Worm (Caenorhabditis elegans): ENCODE measurements around the gene C52B9.10.

The C52B9.10 gene

DNA sequence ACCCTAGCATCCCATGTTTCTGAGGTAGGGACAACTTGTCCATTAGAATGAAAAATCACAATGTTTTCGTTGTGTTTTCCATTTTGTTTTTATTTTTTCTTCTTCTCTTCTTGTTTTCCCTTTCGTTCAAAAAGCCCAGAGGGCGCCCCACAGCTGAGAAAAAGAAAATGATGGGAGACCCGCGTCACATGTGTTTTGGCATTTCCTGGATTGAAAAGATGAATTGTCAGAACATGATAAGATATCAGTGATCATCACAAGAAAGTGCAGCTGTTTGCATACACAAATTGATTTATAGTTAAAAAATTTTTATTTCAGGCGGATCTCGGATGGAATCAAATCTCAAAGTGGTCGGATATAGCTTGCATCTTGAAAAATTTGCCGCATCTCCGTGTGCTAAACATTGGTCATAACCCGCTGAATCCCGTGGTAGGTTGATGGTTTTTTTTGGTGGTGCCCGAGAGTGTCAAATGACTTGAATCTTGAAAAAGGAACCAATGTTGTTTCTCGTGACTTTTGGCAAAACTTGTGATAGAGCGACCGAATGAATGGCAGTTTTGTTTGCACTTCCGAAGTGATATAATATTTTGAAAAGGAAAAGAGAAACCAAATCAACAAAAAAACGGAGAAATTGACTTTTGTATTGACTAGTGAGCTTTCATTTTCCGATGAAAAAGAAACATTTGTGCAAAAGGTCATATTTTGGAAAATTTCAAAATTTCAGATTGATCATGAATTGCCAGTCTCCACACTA, 7.4 kb upstream of the C52B9.10 start:
- TF ChIP-seq unc-62 (GFP tag; optimal IDR thresholded peaks at IDR 0.05) = no peak

DNA sequence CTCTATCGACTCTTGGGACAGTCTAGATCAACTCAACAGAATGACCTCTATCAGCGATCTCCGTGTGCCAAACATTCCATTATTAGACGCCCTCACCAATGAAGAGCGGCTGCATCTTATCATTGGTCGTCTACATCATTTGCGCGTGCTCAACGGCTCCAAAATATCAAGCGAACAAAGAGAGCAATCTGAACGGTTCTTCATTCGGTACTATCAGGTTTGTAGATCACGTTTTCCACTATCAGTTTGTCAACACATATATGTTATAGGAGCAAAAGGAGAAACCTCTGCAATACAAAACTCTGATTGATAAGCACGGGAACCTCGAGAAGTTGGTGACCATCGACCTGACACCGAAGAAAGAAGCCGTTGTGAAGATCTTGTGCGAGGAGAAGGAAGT, 5.3 kb upstream of the C52B9.10 start:
- no peak for TF ChIP-seq unc-62 (GFP tag; optimal IDR thresholded peaks at IDR 0.05)

DNA sequence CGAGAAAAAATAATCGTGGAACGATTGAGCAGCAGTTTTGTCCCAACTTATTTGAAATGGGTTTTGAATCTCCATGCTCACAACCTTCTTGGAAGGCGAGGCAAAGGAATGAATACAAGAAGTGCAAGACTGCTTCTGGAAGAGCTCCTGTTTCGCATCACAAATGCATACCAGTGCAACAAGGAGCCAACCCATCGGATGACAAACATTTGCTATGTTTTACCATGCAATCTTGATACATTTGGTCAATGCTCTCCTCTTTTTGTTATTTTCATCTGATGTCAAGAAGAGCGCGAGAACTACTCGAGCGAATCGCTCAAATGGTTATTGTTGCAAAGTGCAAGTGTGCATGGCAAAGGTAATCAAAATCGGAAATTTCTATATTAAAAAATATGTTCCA, 402 bp downstream of the C52B9.10 start, which contains the start of gene mec-18:
TSS of gene mec-18 (minus strand) at position 101 of the 400 bp plus-strand sequence.
- TF ChIP-seq unc-62 (GFP tag; optimal IDR thresholded peaks at IDR 0.05) = no peak

DNA sequence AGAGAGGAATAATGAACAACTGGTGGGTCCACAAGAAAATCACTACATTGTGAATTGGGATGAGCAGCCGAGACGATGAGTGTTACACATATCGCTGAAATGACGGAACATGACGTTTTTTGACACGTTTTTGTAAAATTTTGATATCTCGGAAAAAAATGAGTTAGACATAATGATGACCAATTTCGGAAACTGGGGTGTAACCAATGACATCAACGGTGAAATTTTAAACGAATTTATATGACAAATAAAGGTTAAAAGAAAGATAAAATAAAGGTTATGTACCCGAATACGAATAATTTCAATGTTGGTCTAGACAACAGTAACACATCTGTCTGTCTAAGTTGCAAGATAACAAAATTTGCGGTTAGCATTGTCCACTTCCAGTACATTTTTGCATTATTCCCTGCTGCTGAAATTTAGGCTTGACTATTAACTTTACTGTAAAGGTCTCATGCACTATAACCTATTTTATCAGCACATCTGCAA, 5.6 kb downstream of the C52B9.10 start, which contains the start of the genes twk-28 and ets-9:
TSS of gene twk-28 (minus strand) at position 51 of the 489 bp plus-strand sequence.
TSS of gene ets-9 (plus strand) at position 410 of the 489 bp plus-strand sequence.
- no peak for TF ChIP-seq unc-62 (GFP tag; optimal IDR thresholded peaks at IDR 0.05)

DNA sequence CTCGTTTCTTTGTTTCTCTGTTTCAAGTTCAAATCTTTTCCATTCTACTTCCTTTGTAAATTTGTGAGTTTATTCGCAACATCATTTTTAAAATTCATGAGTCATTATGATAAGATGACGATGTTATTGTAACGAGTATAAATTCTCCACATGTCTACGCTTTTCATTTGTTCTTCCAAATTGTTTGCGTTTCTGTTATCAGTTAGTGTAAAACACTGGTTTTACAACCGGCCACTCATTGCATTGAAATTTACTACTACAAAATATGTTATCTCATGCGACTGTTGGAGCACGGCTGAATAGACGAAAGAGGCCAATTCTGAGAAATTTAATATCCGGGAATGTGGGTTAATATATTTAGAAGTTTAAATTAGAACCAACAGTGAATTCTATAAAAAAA, 8.7 kb downstream of the C52B9.10 start, which contains the start of gene C52B9.19:
TSS of gene C52B9.19 (plus strand) at position 176 of the 400 bp plus-strand sequence.
- no peak for TF ChIP-seq unc-62 (GFP tag; optimal IDR thresholded peaks at IDR 0.05)

DNA sequence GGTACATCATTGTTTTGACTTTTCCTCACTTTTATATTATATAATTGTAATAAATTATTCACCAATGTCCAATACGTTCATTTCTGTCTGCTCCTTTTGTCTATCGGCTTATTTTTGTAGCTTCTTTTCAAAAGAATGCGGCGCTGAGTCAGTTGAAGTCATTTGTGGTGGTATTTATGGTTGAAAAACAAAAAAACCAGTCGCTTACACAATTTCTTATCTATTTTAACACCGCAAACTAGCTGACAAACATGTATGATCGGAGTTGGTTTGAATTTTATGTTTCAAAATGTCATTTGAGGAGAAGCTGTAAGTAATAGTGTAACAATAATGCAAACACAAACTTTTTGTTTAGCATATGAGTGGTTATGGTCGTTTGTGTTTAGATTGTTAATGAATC, 10.3 kb downstream of the C52B9.10 start, which contains the start of gene ets-10:
TSS of gene ets-10 (plus strand) at position 201 of the 400 bp plus-strand sequence.
- no peak for TF ChIP-seq unc-62 (GFP tag; optimal IDR thresholded peaks at IDR 0.05)

DNA sequence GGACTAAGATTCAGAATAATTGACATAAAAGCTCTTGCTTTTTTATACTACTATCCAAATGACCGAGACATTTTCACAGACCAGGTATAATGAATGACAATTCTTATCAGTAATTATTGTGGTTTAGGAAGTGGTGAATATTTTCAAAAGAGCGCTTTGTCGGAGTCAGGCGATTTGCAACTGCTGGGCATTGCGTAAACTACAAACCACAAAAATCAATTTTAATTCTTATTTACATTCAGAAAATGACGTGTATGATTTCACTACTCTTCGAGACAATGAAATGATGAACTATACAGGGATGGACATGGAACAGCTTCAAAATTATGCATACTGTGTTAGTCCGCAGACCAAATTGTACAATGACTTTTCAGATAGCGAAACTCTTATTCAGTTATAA, 10.8 kb downstream of the C52B9.10 start:
- no peak for TF ChIP-seq unc-62 (GFP tag; optimal IDR thresholded peaks at IDR 0.05)

DNA sequence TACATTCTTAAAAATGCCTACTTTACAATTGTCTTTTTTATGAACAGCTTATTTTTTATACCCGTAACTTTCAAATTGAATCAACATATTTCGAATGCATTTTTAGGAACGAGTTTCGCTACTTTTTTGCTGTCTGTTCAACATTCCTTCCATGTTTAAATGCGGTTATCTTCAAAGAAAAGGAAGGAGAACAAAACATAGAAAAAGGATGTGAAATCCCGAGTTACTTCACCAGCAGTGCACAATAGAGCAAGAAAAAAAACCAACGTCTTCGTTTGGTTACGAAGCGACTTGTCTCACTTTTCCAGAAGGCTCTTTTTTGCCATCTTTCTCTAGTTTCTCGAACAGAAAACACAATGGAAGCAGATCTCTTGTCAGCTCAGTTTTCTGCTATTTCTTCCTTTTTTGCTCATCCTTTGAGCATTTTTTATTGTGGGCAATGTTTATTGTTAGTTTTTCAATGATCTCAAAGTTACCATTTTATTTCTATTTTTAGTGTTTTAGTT, 12.0 kb downstream of the C52B9.10 start, which contains the start of gene cka-2:
TSS of gene cka-2 (plus strand) at position 456 of the 506 bp plus-strand sequence.
- TF ChIP-seq unc-62 (GFP tag; optimal IDR thresholded peaks at IDR 0.05) = no peak

DNA sequence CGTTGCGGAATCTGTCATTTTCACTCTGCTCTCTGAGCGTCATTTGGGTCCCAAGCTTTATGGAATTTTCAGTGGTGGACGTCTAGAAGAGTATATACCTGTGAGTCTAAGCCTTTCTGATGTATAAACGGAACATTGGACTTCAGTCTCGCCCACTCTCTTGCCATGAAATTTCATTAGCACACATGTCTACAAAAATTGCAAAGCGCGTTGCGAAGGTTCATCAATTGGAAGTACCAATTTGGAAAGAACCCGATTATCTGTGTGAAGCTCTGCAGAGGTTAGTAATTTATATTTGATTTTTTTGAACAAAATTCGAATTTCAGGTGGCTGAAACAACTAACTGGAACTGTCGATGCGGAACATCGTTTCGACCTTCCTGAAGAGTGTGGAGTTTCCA, 16.1 kb downstream of the C52B9.10 start:
- TF ChIP-seq unc-62 (GFP tag; optimal IDR thresholded peaks at IDR 0.05) = no peak

DNA sequence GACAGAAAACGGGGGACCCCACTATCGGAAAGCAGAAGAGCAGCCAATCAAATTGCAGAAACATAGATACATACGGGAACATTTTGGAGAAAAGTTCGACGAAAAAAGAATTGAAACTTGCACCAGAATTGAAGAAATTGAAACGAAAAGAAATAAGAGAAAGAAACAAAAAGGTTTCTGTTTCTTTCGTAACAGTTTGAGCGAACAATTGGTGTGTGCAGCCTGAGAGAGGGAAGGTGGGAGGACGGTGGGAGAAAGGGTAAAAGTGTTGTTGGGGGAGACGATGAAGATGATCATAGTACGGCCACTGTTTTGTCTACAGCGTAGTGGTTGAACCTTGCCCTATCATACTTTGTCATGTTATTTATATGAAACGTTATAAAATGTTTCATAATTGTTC, 21.2 kb downstream of the C52B9.10 start:
- TF ChIP-seq unc-62 (GFP tag; optimal IDR thresholded peaks at IDR 0.05) = no peak

DNA sequence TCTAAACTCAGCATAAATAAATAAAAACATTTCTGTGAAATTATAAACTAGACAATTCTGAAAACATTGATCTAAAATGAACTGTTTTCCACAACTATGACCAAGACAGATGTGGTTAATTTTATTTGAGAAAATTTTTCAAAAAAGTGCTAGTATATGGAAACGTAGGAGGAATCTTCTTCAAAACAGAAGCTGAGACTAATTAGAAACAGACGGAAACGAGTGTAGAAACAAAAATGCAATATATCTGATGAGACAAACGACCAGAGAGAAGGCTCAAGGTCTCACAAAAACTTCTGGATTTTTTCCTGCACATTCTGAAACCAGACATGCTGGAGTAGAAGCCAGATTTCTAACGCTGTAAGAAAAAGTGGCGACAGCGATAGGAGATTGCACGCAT, 22.2 kb downstream of the C52B9.10 start:
- TF ChIP-seq unc-62 (GFP tag; optimal IDR thresholded peaks at IDR 0.05) = no peak

DNA sequence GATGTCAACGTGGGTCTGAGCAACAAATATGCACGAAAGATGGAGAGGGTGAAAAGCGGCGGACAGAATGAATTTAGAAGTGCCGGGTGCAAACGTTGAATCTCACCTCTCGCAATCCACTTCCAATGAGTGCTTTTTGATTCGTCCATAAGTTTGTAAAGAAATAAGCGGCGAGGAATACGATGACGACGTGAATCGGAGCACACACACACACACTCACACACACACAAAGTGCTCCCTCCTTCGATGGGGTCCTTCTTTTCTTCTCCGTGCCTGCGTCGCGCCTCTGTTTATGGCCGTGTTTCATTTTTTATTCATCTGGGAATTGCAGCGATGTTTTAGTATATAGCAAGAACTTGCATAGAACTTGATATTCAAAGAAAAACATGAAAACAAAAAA, 23.7 kb downstream of the C52B9.10 start, which contains the start of gene paf-2:
TSS of gene paf-2 (minus strand) at position 290 of the 400 bp plus-strand sequence.
- no peak for TF ChIP-seq unc-62 (GFP tag; optimal IDR thresholded peaks at IDR 0.05)

DNA sequence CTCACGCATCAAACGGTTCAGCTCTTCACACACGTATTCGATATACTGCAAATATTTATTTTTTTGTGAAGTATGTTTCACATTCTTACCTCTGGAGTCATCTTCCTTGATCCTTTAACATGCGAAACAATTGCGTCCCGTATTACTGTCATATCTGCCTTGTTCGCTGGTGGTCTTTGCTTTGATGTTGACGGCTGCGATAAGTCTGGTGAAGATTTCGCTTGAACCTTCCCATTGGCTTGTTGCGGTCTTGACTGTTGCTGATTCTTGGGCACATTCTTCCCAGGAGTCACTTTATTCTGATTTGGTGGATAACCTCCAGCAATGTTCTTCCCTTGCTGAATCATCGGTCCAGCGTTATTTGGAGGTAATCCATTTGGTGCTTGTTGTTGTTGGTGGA, 29.5 kb downstream of the C52B9.10 start:
- no peak for TF ChIP-seq unc-62 (GFP tag; optimal IDR thresholded peaks at IDR 0.05)

DNA sequence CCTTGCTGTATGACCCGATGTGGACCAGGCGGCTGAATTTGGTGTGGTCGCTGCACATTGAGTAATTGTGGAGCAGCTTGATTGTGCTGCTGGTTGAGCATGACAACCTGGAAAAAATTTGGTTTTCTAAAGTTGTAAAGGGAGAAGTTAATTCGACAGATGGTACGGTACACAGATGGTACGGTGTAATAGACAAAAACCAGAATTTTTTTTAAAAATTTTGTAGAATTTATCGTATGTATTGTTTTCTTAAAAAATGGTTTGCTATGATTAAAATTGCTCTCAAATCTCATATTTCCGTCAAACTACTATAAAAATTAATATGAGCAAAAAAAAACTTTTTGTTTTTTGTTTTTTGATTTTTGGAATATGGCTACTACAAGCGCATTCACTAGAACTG, 33.1 kb downstream of the C52B9.10 start, which contains the start of gene pqn-15:
TSS of gene pqn-15 (minus strand) at position 101 of the 400 bp plus-strand sequence.
- no peak for TF ChIP-seq unc-62 (GFP tag; optimal IDR thresholded peaks at IDR 0.05)

DNA sequence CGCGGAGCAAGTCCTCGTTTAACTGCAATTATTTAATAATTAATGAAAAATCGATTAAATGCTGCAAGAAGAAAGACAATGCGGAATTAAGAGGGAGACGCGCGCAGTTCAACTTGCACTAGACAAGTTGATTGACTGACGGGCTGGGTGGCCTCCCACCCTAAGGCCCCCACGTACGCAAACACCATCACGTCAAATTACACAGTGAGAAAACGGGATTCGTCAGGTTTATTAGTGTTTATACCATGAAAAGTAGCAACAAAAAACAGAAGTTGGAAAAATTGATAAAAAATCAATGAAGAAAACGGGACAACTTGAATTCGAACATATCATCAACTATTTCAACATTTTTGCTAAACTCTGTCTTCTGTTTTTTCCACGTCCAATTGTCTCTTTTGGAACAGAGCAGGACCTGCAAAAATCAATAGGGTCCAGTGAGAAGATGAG, 33.9 kb downstream of the C52B9.10 start:
- TF ChIP-seq unc-62 (GFP tag; optimal IDR thresholded peaks at IDR 0.05) = no peak

DNA sequence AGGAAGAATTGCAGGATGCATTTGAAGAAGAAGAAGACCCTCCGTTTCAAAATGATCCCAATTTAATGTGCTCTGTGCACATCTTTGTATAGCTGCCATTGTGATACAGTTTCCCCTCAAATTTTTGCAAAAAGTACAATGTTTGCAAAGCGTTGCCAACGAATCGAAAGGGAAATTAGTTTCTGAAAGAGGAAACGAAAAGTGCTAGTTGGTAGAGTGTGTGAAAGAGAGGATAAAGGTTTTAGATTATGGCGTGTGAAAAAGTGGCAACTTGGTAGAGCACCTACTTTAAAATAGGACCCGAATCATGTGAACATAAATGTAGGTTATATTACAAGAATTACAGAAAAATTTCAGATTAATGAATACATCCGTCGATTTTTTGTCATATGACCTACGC, 38.0 kb downstream of the C52B9.10 start, which contains the start of gene C52B9.8:
TSS of gene C52B9.8 (minus strand) at position 101 of the 400 bp plus-strand sequence.
- no peak for TF ChIP-seq unc-62 (GFP tag; optimal IDR thresholded peaks at IDR 0.05)

All from whole organism, dauer.